Worm (Caenorhabditis elegans): Measurements from ENCODE around the gene pdi-2.

DNA sequence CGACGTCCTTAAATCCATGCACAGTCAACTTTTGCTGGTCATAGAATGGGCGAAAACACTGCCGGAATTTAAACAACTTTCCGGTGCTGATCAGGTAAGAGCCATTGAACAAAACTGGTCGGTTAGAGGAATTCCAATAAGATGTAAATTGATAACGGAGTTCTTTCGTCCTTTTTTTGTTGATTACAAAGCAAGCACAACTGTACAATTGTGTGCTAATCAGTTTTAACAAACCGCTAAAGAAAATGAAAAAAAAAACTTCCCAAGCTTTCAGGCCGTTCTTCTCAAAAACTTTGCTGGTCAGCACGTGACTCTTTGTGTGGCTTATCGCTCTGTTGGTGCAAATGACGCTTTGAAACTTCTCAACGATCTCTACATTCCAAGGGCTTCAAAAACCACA, 10.2 kb downstream of the pdi-2 start:
- TF ChIP-seq dao-5 (tag; optimal IDR thresholded peaks at IDR 0.05) (no peak), W03F9.2 (tag; optimal IDR thresholded peaks at IDR 0.05) (no peak)
